Fruit fly (Drosophila melanogaster) whole organism, embryonic: ENCODE data around the gene Ekar.

Experiments used
- Adf1 ChIP-seq: fragments of 200-800 bp; sonication (Bioruptor generic); IDR thresholded peaks from 2 replicates; pipeline ENCODE4 v1.3.6; 2022; ENCODE audit warnings: missing biosample characterization, missing genetic modification characterization
- CG1024 ChIP-seq: fragments of 200-800 bp; sonication (Bioruptor generic); IDR thresholded peaks from 2 replicates; pipeline ENCODE4 v1.3.6; 2022; ENCODE audit warnings: missing biosample characterization, missing genetic modification characterization
- CG10654 ChIP-seq: fragments of 200-800 bp; sonication (Bioruptor generic); optimal IDR thresholded peaks from 2 replicates; lab custom pipeline; 2016; ENCODE audit warnings: missing biosample characterization, missing genetic modification characterization
- CG12104 ChIP-seq: fragments of 200-800 bp; sonication (Bioruptor generic); optimal IDR thresholded peaks from 3 replicates; lab custom pipeline; 2016; ENCODE audit warnings: missing biosample characterization, missing genetic modification characterization
- CG12299 ChIP-seq: fragments of 200-800 bp; sonication (Bioruptor generic); optimal IDR thresholded peaks from 2 replicates; lab custom pipeline; 2018; ENCODE audit warnings: missing biosample characterization, mild to moderate bottlenecking, missing genetic modification characterization
- CG1233 ChIP-seq: fragments of 200-800 bp; sonication (Bioruptor generic); optimal IDR thresholded peaks from 4 replicates; lab custom pipeline; 2018; ENCODE audit warnings: missing biosample characterization, mild to moderate bottlenecking, missing genetic modification characterization
- CG12769 ChIP-seq: fragments of 200-800 bp; sonication (Bioruptor generic); optimal IDR thresholded peaks from 2 replicates; lab custom pipeline; 2019; ENCODE audit warnings: missing biosample characterization, mild to moderate bottlenecking, missing genetic modification characterization, moderate library complexity
- CG12942 ChIP-seq: fragments of 200-800 bp; sonication (Bioruptor generic); optimal IDR thresholded peaks from 3 replicates; lab custom pipeline; 2016; ENCODE audit warnings: missing biosample characterization, missing genetic modification characterization
- CG1602 ChIP-seq: fragments of 200-800 bp; sonication (Bioruptor generic); optimal IDR thresholded peaks from 3 replicates; lab custom pipeline; 2016; ENCODE audit warnings: missing biosample characterization, missing genetic modification characterization
- CG1832 ChIP-seq: fragments of 200-800 bp; sonication (Bioruptor generic); optimal IDR thresholded peaks from 2 replicates; lab custom pipeline; 2017; ENCODE audit warnings: missing biosample characterization, mild to moderate bottlenecking, missing genetic modification characterization, inconsistent platforms
- CG2120 ChIP-seq: fragments of 200-800 bp; sonication (Bioruptor generic); optimal IDR thresholded peaks from 3 replicates; lab custom pipeline; 2016; ENCODE audit warnings: missing biosample characterization, missing genetic modification characterization
- CG30020 ChIP-seq: fragments of 200-800 bp; optimal IDR thresholded peaks from 2 replicates; lab custom pipeline; 2019; ENCODE audit warnings: missing biosample characterization, mild to moderate bottlenecking, missing genetic modification characterization, moderate library complexity
- CG30431 ChIP-seq: fragments of 200-800 bp; sonication (Bioruptor generic); optimal IDR thresholded peaks from 2 replicates; lab custom pipeline; 2017; ENCODE audit warnings: missing biosample characterization, missing genetic modification characterization
- CG33213 ChIP-seq: fragments of 200-800 bp; sonication (Bioruptor generic); optimal IDR thresholded peaks from 3 replicates; lab custom pipeline; 2016; ENCODE audit warnings: missing biosample characterization, missing genetic modification characterization
- CG4707 ChIP-seq: fragments of 200-800 bp; sonication (Bioruptor generic); optimal IDR thresholded peaks from 2 replicates; lab custom pipeline; 2018; ENCODE audit warnings: missing biosample characterization, mild to moderate bottlenecking, missing genetic modification characterization, moderate library complexity
- CG5180 ChIP-seq: fragments of 200-800 bp; sonication (Bioruptor generic); optimal IDR thresholded peaks from 3 replicates; lab custom pipeline; 2017; ENCODE audit warnings: missing biosample characterization, missing genetic modification characterization, mild to moderate bottlenecking, moderate library complexity, missing genetic modification reagents
- CG7928 ChIP-seq: fragments of 200-800 bp; sonication (Bioruptor generic); optimal IDR thresholded peaks from 2 replicates; lab custom pipeline; 2017; ENCODE audit warnings: missing biosample characterization, mild to moderate bottlenecking, missing genetic modification characterization
- CG8290 ChIP-seq, 3 experiments: fragments of 200-800 bp; sonication (Bioruptor generic); optimal IDR thresholded peaks; 2 replicates each; lab custom pipeline; 2016 to 2019; ENCODE audit warnings: missing biosample characterization in 3 of 3, missing genetic modification characterization in 3 of 3, mild to moderate bottlenecking in 2 of 3, moderate library complexity in 1 of 3
- CG9437 ChIP-seq: fragments of 200-800 bp; sonication (Bioruptor generic); optimal IDR thresholded peaks from 2 replicates; lab custom pipeline; 2018; ENCODE audit warnings: missing biosample characterization, mild to moderate bottlenecking, missing genetic modification characterization
- CG9932 ChIP-seq: fragments of 200-800 bp; sonication (Bioruptor generic); IDR thresholded peaks from 2 replicates; pipeline ENCODE4 v1.3.6; 2022; ENCODE audit warnings: missing biosample characterization, missing genetic modification characterization
- Chrac-16 ChIP-seq: fragments of 200-800 bp; sonication (Bioruptor generic); optimal IDR thresholded peaks from 3 replicates; lab custom pipeline; 2016; ENCODE audit warnings: missing biosample characterization, missing genetic modification characterization
- D19A ChIP-seq: fragments of 200-800 bp; optimal IDR thresholded peaks from 3 replicates; lab custom pipeline; 2019; ENCODE audit warnings: missing biosample characterization, mild to moderate bottlenecking, missing genetic modification characterization, moderate library complexity
- HmgZ ChIP-seq: fragments of 200-800 bp; sonication (Bioruptor generic); optimal IDR thresholded peaks from 2 replicates; lab custom pipeline; 2018; ENCODE audit warnings: missing biosample characterization, mild to moderate bottlenecking, missing genetic modification characterization
- Jarid2 ChIP-seq: fragments of 200-800 bp; sonication (Bioruptor generic); optimal IDR thresholded peaks from 3 replicates; lab custom pipeline; 2017; ENCODE audit warnings: mild to moderate bottlenecking, missing biosample characterization, missing genetic modification reagents, missing genetic modification characterization
- Lpt ChIP-seq: fragments of >200 bp; optimal IDR thresholded peaks from 2 replicates; lab custom pipeline; 2018; ENCODE audit warnings: missing biosample characterization, missing genetic modification characterization
- Med ChIP-seq: fragments of 200-800 bp; sonication (Bioruptor generic); peaks from one replicate; lab custom pipeline; 2016; ENCODE audit warnings: missing biosample characterization, missing genetic modification characterization, mild to moderate bottlenecking, inconsistent platforms, moderate library complexity
- Rfx ChIP-seq: fragments of 200-800 bp; sonication (Bioruptor generic); IDR thresholded peaks from 2 replicates; pipeline ENCODE4 v1.3.6; 2022; ENCODE audit warnings: missing biosample characterization, missing genetic modification characterization
- Vsx1 ChIP-seq: fragments of 200-800 bp; sonication (Bioruptor generic); optimal IDR thresholded peaks from 2 replicates; lab custom pipeline; 2017; ENCODE audit warnings: missing biosample characterization, mild to moderate bottlenecking, missing genetic modification characterization, missing genetic modification reagents
- YL-1 ChIP-seq: fragments of 200-800 bp; sonication (Bioruptor generic); optimal IDR thresholded peaks from 3 replicates; lab custom pipeline; 2017; ENCODE audit warnings: missing biosample characterization, mild to moderate bottlenecking, missing genetic modification characterization
- bbx ChIP-seq: fragments of 200-800 bp; sonication (Bioruptor generic); IDR thresholded peaks from 2 replicates; pipeline ENCODE4 v1.3.6; 2022; ENCODE audit warnings: missing biosample characterization, missing genetic modification characterization; ENCODE audit not compliant: partially characterized antibody
- dmrt99B ChIP-seq: fragments of 200-800 bp; sonication (Bioruptor generic); optimal IDR thresholded peaks from 2 replicates; lab custom pipeline; 2018; ENCODE audit warnings: missing biosample characterization, mild to moderate bottlenecking, missing genetic modification characterization, moderate library complexity
- fd64A ChIP-seq: fragments of 200-800 bp; sonication (Bioruptor generic); optimal IDR thresholded peaks from 3 replicates; lab custom pipeline; 2018; ENCODE audit warnings: missing biosample characterization, mild to moderate bottlenecking, missing genetic modification characterization
- fu2 ChIP-seq: fragments of 200-800 bp; sonication (Bioruptor generic); optimal IDR thresholded peaks from 2 replicates; lab custom pipeline; 2016; ENCODE audit warnings: missing biosample characterization, missing genetic modification characterization
- gce ChIP-seq: fragments of 200-800 bp; sonication (Bioruptor generic); IDR thresholded peaks from 3 replicates; pipeline ENCODE4 v1.3.6; 2022; ENCODE audit warnings: missing biosample characterization, missing genetic modification characterization
- grau ChIP-seq: fragments of 200-800 bp; optimal IDR thresholded peaks from 3 replicates; lab custom pipeline; 2019; ENCODE audit warnings: missing biosample characterization, mild to moderate bottlenecking, missing genetic modification characterization, moderate library complexity
- gro ChIP-seq: fragments of 200-800 bp; sonication (Bioruptor generic); optimal IDR thresholded peaks from 2 replicates; lab custom pipeline; 2016; ENCODE audit warnings: missing biosample characterization, missing genetic modification characterization
- insv ChIP-seq, 2 experiments: fragments of 200-800 bp; sonication (Bioruptor generic); optimal IDR thresholded peaks; 3 replicates each; lab custom pipeline; 2016 to 2018; ENCODE audit warnings: missing biosample characterization in 2 of 2, missing genetic modification characterization in 2 of 2
- p53 ChIP-seq: fragments of 200-800 bp; sonication (Bioruptor generic); optimal IDR thresholded peaks from 2 replicates; lab custom pipeline; 2016; ENCODE audit warnings: missing biosample characterization, missing genetic modification characterization
- pfk ChIP-seq: fragments of 200-800 bp; sonication (Bioruptor generic); optimal IDR thresholded peaks from 2 replicates; lab custom pipeline; 2018; ENCODE audit warnings: missing biosample characterization, mild to moderate bottlenecking, missing genetic modification characterization, moderate library complexity
- pita ChIP-seq: fragments of 200-800 bp; sonication (Bioruptor generic); optimal IDR thresholded peaks from 2 replicates; lab custom pipeline; 2017; ENCODE audit warnings: missing biosample characterization, mild to moderate bottlenecking, missing genetic modification characterization
- repo ChIP-seq: fragments of 200-800 bp; sonication (Bioruptor generic); optimal IDR thresholded peaks from 2 replicates; lab custom pipeline; 2016; ENCODE audit warnings: missing biosample characterization, missing genetic modification characterization
- rib ChIP-seq: fragments of 200-800 bp; sonication (Bioruptor generic); IDR thresholded peaks from 2 replicates; pipeline ENCODE4 v1.3.6; 2022; ENCODE audit warnings: missing biosample characterization, missing genetic modification characterization
- sima ChIP-seq: fragments of 200-800 bp; sonication (Bioruptor generic); optimal IDR thresholded peaks from 2 replicates; lab custom pipeline; 2016; ENCODE audit warnings: missing biosample characterization, missing genetic modification characterization
- sisA ChIP-seq: fragments of 200-800 bp; sonication (Bioruptor generic); IDR thresholded peaks from 2 replicates; pipeline ENCODE4 v1.3.6; 2022; ENCODE audit warnings: missing biosample characterization, missing genetic modification characterization
- slou ChIP-seq: fragments of 200-800 bp; sonication (Bioruptor generic); optimal IDR thresholded peaks from 3 replicates; lab custom pipeline; 2016; ENCODE audit warnings: missing biosample characterization, missing genetic modification characterization
- tup ChIP-seq: fragments of 200-800 bp; sonication (Bioruptor generic); optimal IDR thresholded peaks from 2 replicates; lab custom pipeline; 2016; ENCODE audit warnings: missing biosample characterization, mild to moderate bottlenecking, missing genetic modification characterization, moderate library complexity
- twi ChIP-seq: fragments of 200-800 bp; optimal IDR thresholded peaks from 2 replicates; lab custom pipeline; 2019; ENCODE audit warnings: missing biosample characterization, mild to moderate bottlenecking, missing genetic modification characterization, moderate library complexity
- vnd ChIP-seq: fragments of 200-800 bp; sonication (Bioruptor generic); IDR thresholded peaks from 3 replicates; pipeline ENCODE4 v1.3.6; 2022; ENCODE audit warnings: missing biosample characterization, missing genetic modification characterization; ENCODE audit not compliant: partially characterized antibody

Gene Ekar

dm6 chr4:659884-660846, 13.8 kb upstream of the Ekar start, which contains the start of gene gw (continued):
- TF ChIP-seq CG33213 (GFP tag; lab: Kevin White, UChicago) (peak; percentile 68), dmrt99B (no peak), HmgZ (peak; percentile 84), YL-1 (peak; percentile 93), Jarid2 (no peak), CG1602 (GFP tag; lab: Kevin White, UChicago) (peak; percentile 83), insv (GFP tag; optimal IDR thresholded peaks at IDR 0.05; lab: Kevin White, UChicago) (peak in 1 of 2 experiments; percentile 72), CG1832 (no peak), pita (GFP tag; lab: Kevin White, UChicago) (no peak), CG10654 (GFP tag; lab: Kevin White, UChicago) (peak; percentile 75), sima (GFP tag; lab: Kevin White, UChicago) (peak; percentile 6), CG1233 (peak; percentile 85), CG1024 (GFP tag; lab: Robert Waterston, UW) (peak; percentile 99), Med (GFP tag; lab: Kevin White, UChicago) (peak; percentile 95), CG30431 (no peak), CG2120 (peak; percentile 87), rib (GFP tag; lab: Robert Waterston, UW) (peak; percentile 68), Lpt (GFP tag; lab: Kevin White, UChicago) (no peak), pfk (GFP tag; lab: Kevin White, UChicago) (peak; percentile 75), fu2 (peak; percentile 52), CG9932 (no peak), CG8290 (GFP tag; optimal IDR thresholded peaks at IDR 0.05; lab: Kevin White, UChicago) (peak; percentile 40), CG8290 (tag; optimal IDR thresholded peaks at IDR 0.05; lab: Kevin White, UChicago) (peak; percentile 36 to 85), CG12104 (peak; percentile 59), gce (GFP tag; lab: Robert Waterston, UW) (no peak), bbx (GFP tag; lab: Robert Waterston, UW) (peak; percentile 70), CG12942 (GFP tag; lab: Kevin White, UChicago) (peak; percentile 74), tup (GFP tag; lab: Kevin White, UChicago) (peak; percentile 69), grau (tag; lab: Kevin White, UChicago) (no peak), D19A (tag; lab: Kevin White, UChicago) (peak; percentile 74), CG5180 (GFP tag; lab: Kevin White, UChicago) (no peak), Vsx1 (GFP tag; lab: Kevin White, UChicago) (peak; percentile 53), p53 (peak; percentile 18), repo (GFP tag; lab: Kevin White, UChicago) (peak; percentile 37), vnd (GFP tag; lab: Robert Waterston, UW) (peak; percentile 48; the same call in 2 of the 3 replicates), CG30020 (tag; lab: Kevin White, UChicago) (peak; percentile 99), sisA (GFP tag; lab: Robert Waterston, UW) (no peak; the same call in 1 of the 2 replicates), CG4707 (GFP tag; lab: Kevin White, UChicago) (peak; percentile 31), gro (GFP tag; lab: Kevin White, UChicago) (peak; percentile 78), Adf1 (peak; percentile 32; the same call in 1 of the 2 replicates), Rfx (peak; percentile 77; the same call in 1 of the 2 replicates), CG7928 (GFP tag; lab: Kevin White, UChicago) (peak; percentile 31), Chrac-16 (GFP tag; lab: Kevin White, UChicago) (peak; percentile 78), slou (GFP tag; lab: Kevin White, UChicago) (peak; percentile 57), CG12769 (peak; percentile 85), CG12299 (peak; percentile 76), fd64A (no peak), CG9437 (GFP tag; lab: Kevin White, UChicago) (peak; percentile 63), twi (tag; lab: Kevin White, UChicago) (peak; percentile 56)
